Worm (Caenorhabditis elegans) whole organism, mixed stage, embryonic: Measurements from ENCODE around the gene R11D1.10.

ENCODE experiments used
- blmp-1 ChIP-seq: fragments of 150-350 bp; optimal IDR thresholded peaks from 2 replicates; lab custom pipeline; 2014; ENCODE audit warnings: missing biosample characterization, missing genetic modification characterization
- elt-1 ChIP-seq: sonication (generic microtip); optimal IDR thresholded peaks from 2 replicates; lab custom pipeline; 2017; ENCODE audit warnings: missing genetic modification characterization, mild to moderate bottlenecking, missing compliant biosample characterization, antibody characterized with exemption, moderate library complexity, borderline replicate concordance; ENCODE audit not compliant: insufficient read depth
- lsy-2 ChIP-seq: fragments of 150-350 bp; optimal IDR thresholded peaks from 2 replicates; lab custom pipeline; 2014; ENCODE audit warnings: missing biosample characterization, missing genetic modification characterization
- mab-5 ChIP-seq: fragments of 150-350 bp; optimal IDR thresholded peaks from 2 replicates; lab custom pipeline; 2014; ENCODE audit warnings: missing biosample characterization, missing genetic modification characterization
- snpc-4 ChIP-seq: fragments of 150-350 bp; optimal IDR thresholded peaks from 2 replicates; lab custom pipeline; 2014; ENCODE audit warnings: missing biosample characterization, missing genetic modification characterization
- unc-39 ChIP-seq: fragments of 150-350 bp; optimal IDR thresholded peaks from 2 replicates; lab custom pipeline; 2014; ENCODE audit warnings: missing biosample characterization, missing genetic modification characterization

ce11 chrV:12743778-12744502, 14.6 kb downstream of the R11D1.10 start:
- TF ChIP-seq lsy-2 (tag; lab: Kevin White, UChicago) (no peak), unc-39 (no peak), elt-1 (tag; lab: Kevin White, UChicago) (no peak), snpc-4 (tag; lab: Kevin White, UChicago) (no peak), blmp-1 (no peak), mab-5 (tag; lab: Kevin White, UChicago) (no peak)
